Fruit fly (Drosophila melanogaster) whole organism, wandering third instar larva: Measurements from ENCODE around the gene CG13654.

Experiments
- Dfd ChIP-seq: fragments of >200 bp; optimal IDR thresholded peaks from 2 replicates; lab custom pipeline; 2017; ENCODE audit warnings: missing biosample characterization, missing genetic modification characterization
- Mio ChIP-seq: sonication (Bioruptor generic); optimal IDR thresholded peaks from 2 replicates; lab custom pipeline; 2016; ENCODE audit warnings: missing biosample characterization, missing genetic modification characterization
- N ChIP-seq: fragments of >200 bp; optimal IDR thresholded peaks from 2 replicates; lab custom pipeline; 2018; ENCODE audit warnings: missing biosample characterization, missing external identifiers, missing genetic modification characterization
- Sp1 ChIP-seq: fragments of 200-800 bp; sonication (Bioruptor generic); optimal IDR thresholded peaks from 3 replicates; lab custom pipeline; 2019; ENCODE audit warnings: missing biosample characterization, mild to moderate bottlenecking, missing genetic modification characterization, moderate library complexity
- foxo ChIP-seq, 2 experiments: fragments of 200-800 bp; sonication (Bioruptor generic); optimal IDR thresholded peaks; 2 replicates in 1 of 2; 3 replicates in 1 of 2; lab custom pipeline; 2016 to 2017; ENCODE audit warnings: missing biosample characterization in 2 of 2, missing genetic modification characterization in 2 of 2
- h ChIP-seq: fragments of 200-800 bp; sonication (Bioruptor generic); optimal IDR thresholded peaks from 3 replicates; lab custom pipeline; 2016; ENCODE audit warnings: missing biosample characterization, mild to moderate bottlenecking, missing genetic modification characterization
- lola ChIP-seq: fragments of >200 bp; optimal IDR thresholded peaks from 2 replicates; lab custom pipeline; 2017; ENCODE audit warnings: missing biosample characterization, missing genetic modification characterization
- pan ChIP-seq: fragments of >200 bp; optimal IDR thresholded peaks from 2 replicates; lab custom pipeline; 2017
- psq ChIP-seq: fragments of 200-800 bp; sonication (Bioruptor generic); optimal IDR thresholded peaks from 3 replicates; lab custom pipeline; 2017; ENCODE audit warnings: missing biosample characterization, mild to moderate bottlenecking, missing genetic modification characterization, moderate library complexity
- tai ChIP-seq: sonication (Bioruptor generic); optimal IDR thresholded peaks from 2 replicates; lab custom pipeline; 2016; ENCODE audit warnings: missing biosample characterization, missing genetic modification characterization

- TF ChIP-seq h (GFP tag; lab: Kevin White, UChicago) (no peak), psq (GFP tag; lab: Kevin White, UChicago) (no peak), lola (GFP tag; lab: Kevin White, UChicago) (no peak), foxo (GFP tag; optimal IDR thresholded peaks at IDR 0.05; lab: Kevin White, UChicago) (no peak), pan (lab: Kevin White, UChicago) (no peak), tai (GFP tag; lab: Kevin White, UChicago) (no peak), Dfd (GFP tag; lab: Kevin White, UChicago) (no peak), Sp1 (GFP tag; lab: Kevin White, UChicago) (no peak), N (no peak), Mio (no peak)
Measured at dm6 chr3R:25260670-25261069, 61.1 kb downstream of the CG13654 start.
